Worm (Caenorhabditis elegans) whole organism, mixed stage, embryonic: ENCODE measurements around the gene kin-34.

Source experiments
- M03D4.4 ChIP-seq: sonication (generic microtip); optimal IDR thresholded peaks from 2 replicates; lab custom pipeline; 2017; ENCODE audit warnings: mild to moderate bottlenecking, missing genetic modification characterization, missing compliant biosample characterization
- bed-3 ChIP-seq: fragments of 200-800 bp; sonication (Bioruptor generic); optimal IDR thresholded peaks from 3 replicates; lab custom pipeline; 2018; ENCODE audit warnings: mild to moderate bottlenecking, missing genetic modification characterization, moderate library complexity, missing compliant biosample characterization
- ceh-39 ChIP-seq: fragments of 150-350 bp; optimal IDR thresholded peaks from 2 replicates; lab custom pipeline; 2014; ENCODE audit warnings: missing biosample characterization, missing genetic modification characterization
- ceh-43 ChIP-seq: fragments of 200-800 bp; sonication (Bioruptor generic); optimal IDR thresholded peaks from 2 replicates; lab custom pipeline; 2018; ENCODE audit warnings: mild to moderate bottlenecking, missing genetic modification characterization, moderate library complexity, missing compliant biosample characterization
- ces-1 ChIP-seq: fragments of 150-350 bp; optimal IDR thresholded peaks from 2 replicates; lab custom pipeline; 2014; ENCODE audit warnings: missing biosample characterization, missing genetic modification reagents, missing genetic modification characterization
- cnd-1 ChIP-seq: fragments of 200-800 bp; sonication (Bioruptor generic); optimal IDR thresholded peaks from 2 replicates; lab custom pipeline; 2018; ENCODE audit warnings: mild to moderate bottlenecking, missing genetic modification characterization, missing compliant biosample characterization
- drap-1 ChIP-seq: fragments of 200-800 bp; sonication (Bioruptor generic); optimal IDR thresholded peaks from 3 replicates; lab custom pipeline; 2018; ENCODE audit warnings: mild to moderate bottlenecking, missing genetic modification characterization, missing compliant biosample characterization
- elt-1 ChIP-seq: sonication (generic microtip); optimal IDR thresholded peaks from 2 replicates; lab custom pipeline; 2017; ENCODE audit warnings: missing genetic modification characterization, mild to moderate bottlenecking, missing compliant biosample characterization, antibody characterized with exemption, moderate library complexity, borderline replicate concordance; ENCODE audit not compliant: insufficient read depth
- elt-3 ChIP-seq: fragments of 150-350 bp; optimal IDR thresholded peaks from 2 replicates; lab custom pipeline; 2014; ENCODE audit warnings: missing biosample characterization, missing genetic modification characterization
- flh-1 ChIP-seq: fragments of 200-800 bp; sonication (Bioruptor generic); optimal IDR thresholded peaks from 2 replicates; lab custom pipeline; 2018; ENCODE audit warnings: mild to moderate bottlenecking, missing genetic modification characterization, moderate library complexity, missing compliant biosample characterization
- ham-2 ChIP-seq: fragments of 200-800 bp; sonication (Bioruptor generic); optimal IDR thresholded peaks from 2 replicates; lab custom pipeline; 2018; ENCODE audit warnings: mild to moderate bottlenecking, missing genetic modification characterization, missing compliant biosample characterization
- hlh-1 ChIP-seq: fragments of 150-350 bp; optimal IDR thresholded peaks from 2 replicates; lab custom pipeline; 2014; ENCODE audit warnings: missing biosample characterization, missing genetic modification reagents, missing genetic modification characterization
- lin-13 ChIP-seq: fragments of 150-350 bp; optimal IDR thresholded peaks from 2 replicates; lab custom pipeline; 2014; ENCODE audit warnings: missing biosample characterization, missing genetic modification characterization
- lin-32 ChIP-seq: fragments of 200-800 bp; sonication (Bioruptor generic); optimal IDR thresholded peaks from 2 replicates; lab custom pipeline; 2018; ENCODE audit warnings: mild to moderate bottlenecking, missing genetic modification characterization, missing compliant biosample characterization
- lsy-2 ChIP-seq: fragments of 150-350 bp; optimal IDR thresholded peaks from 2 replicates; lab custom pipeline; 2014; ENCODE audit warnings: missing biosample characterization, missing genetic modification characterization
- mab-5 ChIP-seq: fragments of 150-350 bp; optimal IDR thresholded peaks from 2 replicates; lab custom pipeline; 2014; ENCODE audit warnings: missing biosample characterization, missing genetic modification characterization
- mep-1 ChIP-seq: fragments of 150-350 bp; optimal IDR thresholded peaks from 2 replicates; lab custom pipeline; 2017; ENCODE audit warnings: missing biosample characterization, missing genetic modification reagents, missing genetic modification characterization, inconsistent platforms
- mls-2 ChIP-seq: sonication (generic microtip); optimal IDR thresholded peaks from 2 replicates; lab custom pipeline; 2016; ENCODE audit warnings: mild to moderate bottlenecking, missing genetic modification characterization, moderate library complexity, missing compliant biosample characterization
- nhr-12 ChIP-seq: fragments of 150-350 bp; optimal IDR thresholded peaks from 2 replicates; lab custom pipeline; 2014; ENCODE audit warnings: missing biosample characterization, missing genetic modification characterization
- nhr-2 ChIP-seq: fragments of 150-350 bp; optimal IDR thresholded peaks from 2 replicates; lab custom pipeline; 2014; ENCODE audit warnings: missing biosample characterization, missing genetic modification characterization
- nhr-237 ChIP-seq: fragments of 150-350 bp; optimal IDR thresholded peaks from 2 replicates; lab custom pipeline; 2014; ENCODE audit warnings: missing biosample characterization, missing genetic modification characterization
- nhr-76 ChIP-seq: sonication (generic microtip); optimal IDR thresholded peaks from 2 replicates; lab custom pipeline; 2017; ENCODE audit warnings: missing biosample characterization, missing genetic modification characterization
- pha-4 ChIP-seq: fragments of 150-350 bp; optimal IDR thresholded peaks from 2 replicates; lab custom pipeline; 2018; ENCODE audit warnings: missing biosample characterization, missing genetic modification reagents, missing genetic modification characterization
- sem-2 ChIP-seq: fragments of 200-800 bp; sonication (Bioruptor generic); optimal IDR thresholded peaks from 2 replicates; lab custom pipeline; 2018; ENCODE audit warnings: mild to moderate bottlenecking, missing genetic modification characterization, missing compliant biosample characterization
- snpc-4 ChIP-seq: fragments of 150-350 bp; optimal IDR thresholded peaks from 2 replicates; lab custom pipeline; 2014; ENCODE audit warnings: missing biosample characterization, missing genetic modification characterization
- unc-39 ChIP-seq: fragments of 150-350 bp; optimal IDR thresholded peaks from 2 replicates; lab custom pipeline; 2014; ENCODE audit warnings: missing biosample characterization, missing genetic modification characterization
- unc-62 ChIP-seq: fragments of 150-350 bp; optimal IDR thresholded peaks from 2 replicates; lab custom pipeline; 2014; ENCODE audit warnings: missing biosample characterization, missing genetic modification reagents, missing genetic modification characterization
- zip-8 ChIP-seq: fragments of 150-350 bp; optimal IDR thresholded peaks from 2 replicates; lab custom pipeline; 2014; ENCODE audit warnings: missing biosample characterization, missing genetic modification characterization
- ztf-11 ChIP-seq: fragments of 150-350 bp; optimal IDR thresholded peaks from 2 replicates; lab custom pipeline; 2014; ENCODE audit warnings: missing biosample characterization, missing genetic modification characterization

kin-34 gene

ce11 chrV:242518-242917, 3.5 kb downstream of the kin-34 start, which contains the start of gene R02C2.7:
TSS of gene R02C2.7 (minus strand) at chrV:242618.
- no peak for TF ChIP-seq nhr-12
- TF ChIP-seq ham-2 (GFP tag; lab: Kevin White, UChicago) = no peak
- TF ChIP-seq pha-4 (tag; lab: Kevin White, UChicago) = no peak
- TF ChIP-seq unc-39 = no peak

- peak; percentile 91 for TF ChIP-seq nhr-2 (tag; lab: Kevin White, UChicago)
- no peak for TF ChIP-seq mab-5 (tag; lab: Kevin White, UChicago)
Measured at ce11 chrV:240287-240686, 5.7 kb downstream of the kin-34 start, which contains the start of gene txt-2. TSS of gene txt-2 (minus strand) at chrV:240500.

ce11 chrV:238094-238493, 7.9 kb downstream of the kin-34 start, which contains the start of gene R02C2.1:
TSS of gene R02C2.1 (minus strand) at chrV:238194.
- TF ChIP-seq ceh-43 (GFP tag; lab: Kevin White, UChicago) (no peak), lin-13 (tag; lab: Kevin White, UChicago) (no peak), nhr-2 (tag; lab: Kevin White, UChicago) (no peak)
- TF ChIP-seq, all 35 proteins: peak for 0

- TF ChIP-seq lsy-2 (tag; lab: Kevin White, UChicago) (no peak), snpc-4 (tag; lab: Kevin White, UChicago) (no peak), mls-2 (no peak), sem-2 (GFP tag; lab: Kevin White, UChicago) (no peak), nhr-237 (tag; lab: Kevin White, UChicago) (no peak), ham-2 (GFP tag; lab: Kevin White, UChicago) (no peak), unc-62 (no peak), mep-1 (tag; lab: Kevin White, UChicago) (no peak), bed-3 (GFP tag; lab: Kevin White, UChicago) (no peak), unc-39 (no peak), elt-3 (no peak), drap-1 (no peak), mab-5 (tag; lab: Kevin White, UChicago) (no peak), elt-1 (tag; lab: Kevin White, UChicago) (no peak), nhr-2 (tag; lab: Kevin White, UChicago) (no peak), flh-1 (no peak), nhr-76 (no peak)
Measured at ce11 chrV:237012-237411, 9.0 kb downstream of the kin-34 start.

ce11 chrV:234572-234971, 11.4 kb downstream of the kin-34 start, which contains the start of gene kin-33:
TSS of gene kin-33 (minus strand) at chrV:234672.
- no peak for TF ChIP-seq nhr-237 (tag; lab: Kevin White, UChicago)
- no peak for TF ChIP-seq ztf-11
- TF ChIP-seq drap-1 = no peak
- no peak for TF ChIP-seq nhr-76
- TF ChIP-seq pha-4 (tag; lab: Kevin White, UChicago) = no peak
- TF ChIP-seq ces-1 (GFP tag; lab: Kevin White, UChicago) = no peak
- no peak for TF ChIP-seq lin-32
- TF ChIP-seq M03D4.4 (tag; lab: Kevin White, UChicago) = no peak
- TF ChIP-seq ham-2 (GFP tag; lab: Kevin White, UChicago) = no peak
- TF ChIP-seq hlh-1 (tag; lab: Kevin White, UChicago) = no peak
- TF ChIP-seq nhr-12 = no peak
- no peak for TF ChIP-seq lsy-2 (tag; lab: Kevin White, UChicago)
- TF ChIP-seq cnd-1 (tag; lab: Kevin White, UChicago) = no peak

- peak; percentile 91 for TF ChIP-seq zip-8 (tag; lab: Kevin White, UChicago)
Measured at ce11 chrV:222008-222407, 24.0 kb downstream of the kin-34 start.

- TF ChIP-seq M03D4.4 (tag; lab: Kevin White, UChicago) (no peak), bed-3 (GFP tag; lab: Kevin White, UChicago) (no peak), ceh-39 (no peak), elt-3 (no peak), nhr-237 (tag; lab: Kevin White, UChicago) (no peak)
Measured at ce11 chrV:219632-220031, 26.4 kb downstream of the kin-34 start, which contains the start of gene srh-80. TSS of gene srh-80 (plus strand) at chrV:219932.
